Fruit fly (Drosophila melanogaster) whole organism, adult: ENCODE results near the gene Klc.

Experiments used
- CG11617 ChIP-seq: fragments of 200-800 bp; sonication (Bioruptor generic); optimal IDR thresholded peaks from 2 replicates; lab custom pipeline; 2017; ENCODE audit warnings: mild to moderate bottlenecking, missing biosample characterization, missing genetic modification reagents, missing genetic modification characterization
- CG12768 ChIP-seq: fragments of 200-800 bp; sonication (Bioruptor generic); optimal IDR thresholded peaks from 2 replicates; lab custom pipeline; 2017; ENCODE audit warnings: missing biosample characterization, missing genetic modification characterization, mild to moderate bottlenecking, moderate library complexity, missing genetic modification reagents
- CG14711 ChIP-seq: fragments of 200-800 bp; sonication (Bioruptor generic); optimal IDR thresholded peaks from 2 replicates; lab custom pipeline; 2018; ENCODE audit warnings: missing biosample characterization, mild to moderate bottlenecking, missing genetic modification characterization, moderate library complexity
- CG1620 ChIP-seq: fragments of 200-800 bp; sonication (Bioruptor generic); optimal IDR thresholded peaks from 2 replicates; lab custom pipeline; 2016; ENCODE audit warnings: missing biosample characterization, missing genetic modification characterization
- CG33017 ChIP-seq: fragments of 200-800 bp; sonication (Bioruptor generic); optimal IDR thresholded peaks from 2 replicates; lab custom pipeline; 2018; ENCODE audit warnings: missing biosample characterization, mild to moderate bottlenecking, missing genetic modification characterization, moderate library complexity
- CG5204 ChIP-seq: fragments of 200-800 bp; sonication (Bioruptor generic); optimal IDR thresholded peaks from 2 replicates; lab custom pipeline; 2016; ENCODE audit warnings: missing biosample characterization, missing genetic modification characterization
- CG7045 ChIP-seq: fragments of 200-800 bp; sonication (Bioruptor generic); optimal IDR thresholded peaks from 2 replicates; lab custom pipeline; 2017; ENCODE audit warnings: missing biosample characterization, mild to moderate bottlenecking, missing genetic modification characterization
- CG7101 ChIP-seq: fragments of 200-800 bp; sonication (Bioruptor generic); optimal IDR thresholded peaks from 2 replicates; lab custom pipeline; 2018; ENCODE audit warnings: missing biosample characterization, mild to moderate bottlenecking, missing genetic modification characterization, moderate library complexity
- Clk ChIP-seq: fragments of 200-800 bp; sonication (Bioruptor generic); optimal IDR thresholded peaks from 2 replicates; lab custom pipeline; 2017; ENCODE audit warnings: missing biosample characterization, missing genetic modification characterization
- Crg-1 ChIP-seq: fragments of 200-800 bp; sonication (Bioruptor generic); optimal IDR thresholded peaks from 2 replicates; lab custom pipeline; 2016; ENCODE audit warnings: missing biosample characterization, missing genetic modification characterization
- Hr96 ChIP-seq: fragments of 200-800 bp; sonication (Bioruptor generic); optimal IDR thresholded peaks from 2 replicates; lab custom pipeline; 2016; ENCODE audit warnings: missing biosample characterization, missing genetic modification characterization
- Mnt ChIP-seq: fragments of 200-800 bp; sonication (Bioruptor generic); optimal IDR thresholded peaks from 2 replicates; lab custom pipeline; 2016; ENCODE audit warnings: missing biosample characterization, mild to moderate bottlenecking, missing genetic modification characterization
- bab1 ChIP-seq: fragments of 200-800 bp; sonication (Bioruptor generic); optimal IDR thresholded peaks from 3 replicates; lab custom pipeline; 2019; ENCODE audit warnings: missing biosample characterization, mild to moderate bottlenecking, missing genetic modification characterization, moderate library complexity
- cic ChIP-seq: fragments of 200-800 bp; sonication (Bioruptor generic); optimal IDR thresholded peaks from 2 replicates; lab custom pipeline; 2017; ENCODE audit warnings: missing biosample characterization, mild to moderate bottlenecking, missing genetic modification characterization, moderate library complexity
- cnc ChIP-seq, 2 experiments: fragments of >200 bp; optimal IDR thresholded peaks; 2 replicates each; lab custom pipeline; 2017
- kay ChIP-seq: fragments of 200-800 bp; sonication (Bioruptor generic); peaks from one replicate; lab custom pipeline; 2016; ENCODE audit warnings: missing biosample characterization, missing genetic modification characterization, borderline replicate concordance
- ovo ChIP-seq: fragments of 200-800 bp; sonication (Bioruptor generic); optimal IDR thresholded peaks from 2 replicates; lab custom pipeline; 2016; ENCODE audit warnings: missing biosample characterization, missing genetic modification characterization
- pad ChIP-seq: fragments of 200-800 bp; sonication (Bioruptor generic); optimal IDR thresholded peaks from 3 replicates; lab custom pipeline; 2017; ENCODE audit warnings: missing biosample characterization, missing genetic modification characterization, mild to moderate bottlenecking, moderate library complexity, missing genetic modification reagents
- tj ChIP-seq: fragments of 200-800 bp; sonication (Bioruptor generic); optimal IDR thresholded peaks from 3 replicates; lab custom pipeline; 2017; ENCODE audit warnings: missing biosample characterization, mild to moderate bottlenecking, missing genetic modification characterization, moderate library complexity
- toe ChIP-seq: fragments of 200-800 bp; sonication (Bioruptor generic); optimal IDR thresholded peaks from 2 replicates; lab custom pipeline; 2016; ENCODE audit warnings: missing biosample characterization, missing genetic modification characterization

Klc gene

DNA sequence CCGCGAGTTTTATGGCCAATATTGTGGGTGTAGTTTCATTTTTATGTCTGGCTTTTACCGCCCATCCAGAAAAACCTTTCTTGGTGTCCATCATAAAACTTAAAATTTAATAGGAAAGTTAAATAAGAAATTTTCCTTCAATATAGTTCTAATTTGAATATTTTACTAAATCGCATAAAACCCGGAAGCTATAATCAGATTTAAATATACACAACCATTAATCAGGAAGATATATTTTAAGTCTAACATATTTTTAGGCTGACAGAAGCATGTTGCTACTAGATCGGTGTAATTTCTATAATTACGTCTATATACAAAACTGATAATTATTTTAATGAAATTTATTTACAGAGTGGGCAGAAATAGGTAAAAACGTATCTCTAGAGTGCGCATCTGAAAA is 14.1 kb downstream of the Klc start:
- TF ChIP-seq CG33017 (tag; lab: Kevin White, UChicago) (no peak), CG7045 (GFP tag; lab: Kevin White, UChicago) (no peak), kay (GFP tag; lab: Kevin White, UChicago) (no peak), CG14711 (tag; lab: Kevin White, UChicago) (no peak), cic (GFP tag; lab: Kevin White, UChicago) (no peak), Hr96 (GFP tag; lab: Kevin White, UChicago) (no peak), Mnt (GFP tag; lab: Kevin White, UChicago) (no peak), Clk (no peak)

- TF ChIP-seq Hr96 (GFP tag; lab: Kevin White, UChicago) = no peak
- no peak for TF ChIP-seq cnc (optimal IDR thresholded peaks at IDR 0.05; lab: Kevin White, UChicago)
- TF ChIP-seq CG11617 (GFP tag; lab: Kevin White, UChicago) = peak; percentile 32
- peak; percentile 9 for TF ChIP-seq pad (GFP tag; lab: Kevin White, UChicago)
- no peak for TF ChIP-seq CG5204 (GFP tag; lab: Kevin White, UChicago)
- no peak for TF ChIP-seq CG7101 (tag; lab: Kevin White, UChicago)
- TF ChIP-seq CG14711 (tag; lab: Kevin White, UChicago) = peak; percentile 20
- TF ChIP-seq kay (GFP tag; lab: Kevin White, UChicago) = no peak
- peak; percentile 35 for TF ChIP-seq Mnt (GFP tag; lab: Kevin White, UChicago)
- TF ChIP-seq CG12768 (GFP tag; lab: Kevin White, UChicago) = peak; percentile 22
These were observed 15.3 kb downstream of the Klc start, which contains the start of the genes SmD1 and Ptp69D for dm6 chr3L:12734550-12735012. Gene SmD1 (minus strand): TSS chr3L:12734611. Gene Ptp69D (plus strand): TSS chr3L:12734945.

- TF ChIP-seq CG12768 (GFP tag; lab: Kevin White, UChicago) = no peak
These were observed 17.1 kb downstream of the Klc start for dm6 chr3L:12732742-12733141.

- TF ChIP-seq tj (GFP tag; lab: Kevin White, UChicago) (no peak), cnc (optimal IDR thresholded peaks at IDR 0.05; lab: Kevin White, UChicago) (no peak), bab1 (GFP tag; lab: Kevin White, UChicago) (no peak), CG1620 (GFP tag; lab: Kevin White, UChicago) (no peak)
These were observed 20.3 kb downstream of the Klc start for dm6 chr3L:12729601-12730000.

DNA sequence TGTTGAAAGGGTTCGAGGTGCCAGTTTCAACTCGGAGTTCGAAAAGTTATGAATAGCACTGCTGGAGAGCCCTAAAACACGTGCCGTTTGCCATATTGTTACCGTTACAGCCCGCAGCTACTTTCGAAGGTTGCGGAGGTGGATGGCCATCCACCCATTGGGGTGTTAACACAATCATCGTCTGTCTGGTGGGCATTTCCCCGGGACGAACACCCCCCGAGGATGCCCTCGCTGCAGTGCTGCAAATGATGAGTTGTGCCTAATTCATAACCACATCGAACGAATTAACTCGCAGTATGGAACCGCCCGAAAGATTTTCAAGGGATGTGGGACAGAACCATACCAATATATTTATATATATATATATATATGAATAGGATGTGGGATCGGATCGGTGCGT is 22.6 kb downstream of the Klc start:
- TF ChIP-seq CG1620 (GFP tag; lab: Kevin White, UChicago) (no peak), CG33017 (tag; lab: Kevin White, UChicago) (no peak), CG7045 (GFP tag; lab: Kevin White, UChicago) (no peak), CG5204 (GFP tag; lab: Kevin White, UChicago) (no peak), Hr96 (GFP tag; lab: Kevin White, UChicago) (no peak), pad (GFP tag; lab: Kevin White, UChicago) (no peak), tj (GFP tag; lab: Kevin White, UChicago) (no peak), Mnt (GFP tag; lab: Kevin White, UChicago) (no peak), CG14711 (tag; lab: Kevin White, UChicago) (no peak), CG7101 (tag; lab: Kevin White, UChicago) (no peak), kay (GFP tag; lab: Kevin White, UChicago) (no peak), ovo (GFP tag; lab: Kevin White, UChicago) (no peak), CG11617 (GFP tag; lab: Kevin White, UChicago) (no peak), cic (GFP tag; lab: Kevin White, UChicago) (no peak)

- TF ChIP-seq Mnt (GFP tag; lab: Kevin White, UChicago) = no peak
- no peak for TF ChIP-seq CG11617 (GFP tag; lab: Kevin White, UChicago)
- TF ChIP-seq Hr96 (GFP tag; lab: Kevin White, UChicago) = no peak
- TF ChIP-seq Clk = no peak
- no peak for TF ChIP-seq cnc (optimal IDR thresholded peaks at IDR 0.05; lab: Kevin White, UChicago)
- no peak for TF ChIP-seq toe (GFP tag; lab: Kevin White, UChicago)
- no peak for TF ChIP-seq tj (GFP tag; lab: Kevin White, UChicago)
- TF ChIP-seq CG14711 (tag; lab: Kevin White, UChicago) = no peak
- no peak for TF ChIP-seq cic (GFP tag; lab: Kevin White, UChicago)
- TF ChIP-seq bab1 (GFP tag; lab: Kevin White, UChicago) = no peak
- no peak for TF ChIP-seq kay (GFP tag; lab: Kevin White, UChicago)
- TF ChIP-seq Crg-1 (GFP tag; lab: Kevin White, UChicago) = no peak
- no peak for TF ChIP-seq ovo (GFP tag; lab: Kevin White, UChicago)
- TF ChIP-seq pad (GFP tag; lab: Kevin White, UChicago) = no peak
- TF ChIP-seq CG33017 (tag; lab: Kevin White, UChicago) = no peak
- TF ChIP-seq CG12768 (GFP tag; lab: Kevin White, UChicago) = no peak
- TF ChIP-seq CG5204 (GFP tag; lab: Kevin White, UChicago) = no peak
- TF ChIP-seq CG7045 (GFP tag; lab: Kevin White, UChicago) = no peak
- TF ChIP-seq CG7101 (tag; lab: Kevin White, UChicago) = no peak
These were observed 24.1 kb downstream of the Klc start for dm6 chr3L:12725749-12726148.

DNA sequence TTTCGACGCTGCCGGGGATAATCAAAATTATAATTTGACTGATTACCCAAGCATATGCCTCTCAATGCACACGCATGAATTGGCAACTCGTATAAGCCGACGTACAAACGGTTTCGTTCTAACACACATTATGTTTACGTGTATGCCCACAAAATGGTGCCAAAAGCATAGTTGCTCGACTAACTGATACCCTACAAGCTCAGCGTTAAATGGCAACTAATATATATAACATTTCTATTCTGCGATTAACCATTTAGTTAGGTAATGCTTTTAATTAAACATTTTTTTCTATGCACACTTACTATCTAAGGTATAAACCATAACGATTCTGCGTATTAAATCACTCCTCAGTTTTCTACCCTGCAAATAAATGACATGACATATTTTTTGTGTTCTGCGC is 29.2 kb downstream of the Klc start:
- TF ChIP-seq CG33017 (tag; lab: Kevin White, UChicago) (no peak), CG5204 (GFP tag; lab: Kevin White, UChicago) (no peak), Clk (no peak), CG1620 (GFP tag; lab: Kevin White, UChicago) (no peak), ovo (GFP tag; lab: Kevin White, UChicago) (no peak), Hr96 (GFP tag; lab: Kevin White, UChicago) (no peak), CG11617 (GFP tag; lab: Kevin White, UChicago) (no peak), Mnt (GFP tag; lab: Kevin White, UChicago) (no peak)
